Worm (Caenorhabditis elegans): ENCODE results near the gene F28G4.3.

Gene F28G4.3

DNA sequence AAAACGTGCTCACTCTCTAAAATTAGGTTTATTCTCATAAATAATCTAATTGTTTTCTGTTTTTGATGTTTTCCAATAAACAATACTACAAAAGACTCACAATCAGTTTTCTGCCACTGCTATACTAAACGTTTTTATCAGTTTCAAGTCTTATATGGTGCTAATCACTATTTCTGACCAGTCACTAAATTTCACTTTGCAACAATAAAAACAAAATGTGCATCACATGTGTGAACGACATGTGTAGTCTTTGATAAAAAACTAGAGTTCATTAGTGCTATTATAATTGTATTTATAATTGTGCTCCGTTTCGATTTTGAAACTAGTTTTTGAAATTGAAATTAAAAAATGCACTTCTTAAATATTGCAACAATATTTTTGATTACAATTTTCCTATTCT is 9.6 kb downstream of the F28G4.3 start, which contains the start of gene cyp-37B1:
cyp-37B1 (plus strand) TSS at position 199 of the 400 bp plus-strand sequence.
- TF ChIP-seq pqm-1 (tag; optimal IDR thresholded peaks at IDR 0.05) (peak; percentile 97), elt-2 (tag; optimal IDR thresholded peaks at IDR 0.05) (peak; percentile 93), jun-1 (tag; optimal IDR thresholded peaks at IDR 0.05) (peak; percentile 10), nhr-76 (tag; optimal IDR thresholded peaks at IDR 0.05) (no peak), pha-4 (tag; optimal IDR thresholded peaks at IDR 0.05) (peak; percentile 73), eor-1 (tag; optimal IDR thresholded peaks at IDR 0.05) (no peak)

DNA sequence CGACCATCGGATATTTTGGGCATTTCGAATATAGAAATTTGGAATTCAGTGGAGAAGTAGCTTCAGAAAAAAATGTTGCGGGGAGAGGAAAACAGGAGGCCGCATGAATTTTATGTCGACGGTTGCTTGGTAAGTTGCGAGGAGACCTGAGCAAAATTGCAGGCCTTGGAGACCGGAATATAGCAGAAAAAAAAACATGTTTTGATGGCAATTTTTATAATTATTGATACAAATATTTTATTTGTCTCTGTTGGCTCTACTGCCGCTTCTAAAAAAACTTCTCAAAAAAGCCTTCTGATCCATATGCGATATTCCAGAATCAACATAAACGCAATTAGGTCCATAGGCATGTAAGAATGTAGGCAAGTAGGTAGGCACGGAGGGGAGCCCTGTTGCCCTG is 12.2 kb downstream of the F28G4.3 start, which contains the start of gene pacl-1:
pacl-1 (minus strand) TSS at position 101 of the 400 bp plus-strand sequence.
- TF ChIP-seq ceh-9 (tag; optimal IDR thresholded peaks at IDR 0.05), result no peak
- no peak for TF ChIP-seq ceh-82 (tag; optimal IDR thresholded peaks at IDR 0.05)
- no peak for TF ChIP-seq ama-1 (optimal IDR thresholded peaks at IDR 0.05)
- TF ChIP-seq fos-1 (tag; optimal IDR thresholded peaks at IDR 0.05), result no peak
- no peak for TF ChIP-seq nhr-28 (tag; optimal IDR thresholded peaks at IDR 0.05)
- no peak for TF ChIP-seq elt-3 (tag; optimal IDR thresholded peaks at IDR 0.05)
- TF ChIP-seq nfya-1 (tag; optimal IDR thresholded peaks at IDR 0.05; ENCODE audit: insufficient read depth), result no peak
- no peak for TF ChIP-seq elt-2 (tag; optimal IDR thresholded peaks at IDR 0.05)
- no peak for TF ChIP-seq jun-1 (tag; optimal IDR thresholded peaks at IDR 0.05)
- TF ChIP-seq ZK546.5 (tag; optimal IDR thresholded peaks at IDR 0.05), result no peak
- TF ChIP-seq nhr-23 (tag; optimal IDR thresholded peaks at IDR 0.05), result no peak
- TF ChIP-seq nhr-43 (tag; optimal IDR thresholded peaks at IDR 0.05; ENCODE audit: poor library complexity, severe bottlenecking), result no peak
- TF ChIP-seq R02D3.7 (tag; optimal IDR thresholded peaks at IDR 0.05), result no peak
- TF ChIP-seq ztf-4 (tag; optimal IDR thresholded peaks at IDR 0.05), result no peak
- TF ChIP-seq snpc-4 (tag; optimal IDR thresholded peaks at IDR 0.05), result no peak
- no peak for TF ChIP-seq eor-1 (tag; optimal IDR thresholded peaks at IDR 0.05)
- no peak for TF ChIP-seq nhr-11 (tag; optimal IDR thresholded peaks at IDR 0.05)
- TF ChIP-seq tbx-2 (tag; optimal IDR thresholded peaks at IDR 0.05), result no peak

DNA sequence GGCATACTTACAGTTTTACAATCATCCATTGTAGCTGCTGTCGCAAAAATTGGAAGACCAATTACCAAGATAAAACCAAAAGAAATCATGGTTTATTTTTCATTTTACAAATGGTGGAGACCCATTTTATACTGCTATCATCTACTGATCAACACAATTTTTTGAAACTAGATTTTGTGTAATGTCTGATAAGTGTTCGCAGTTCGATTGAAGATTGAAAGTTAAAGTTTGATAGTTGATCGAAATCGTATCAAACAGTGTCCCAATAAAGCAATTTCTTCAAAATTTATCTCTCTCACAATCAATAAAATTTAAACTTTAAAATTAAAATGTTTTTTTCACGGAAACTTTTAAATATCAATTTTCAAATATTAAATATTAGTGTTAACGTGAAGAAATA is 16.4 kb downstream of the F28G4.3 start, which contains the start of gene T13F3.6:
T13F3.6 (minus strand) TSS at position 101 of the 400 bp plus-strand sequence.
- TF ChIP-seq nhr-25 (tag; optimal IDR thresholded peaks at IDR 0.05), result no peak
- no peak for TF ChIP-seq fos-1 (tag; optimal IDR thresholded peaks at IDR 0.05)
- no peak for TF ChIP-seq nhr-67 (tag; optimal IDR thresholded peaks at IDR 0.05)
- no peak for TF ChIP-seq egl-5 (tag; optimal IDR thresholded peaks at IDR 0.05)
- no peak for TF ChIP-seq nhr-43 (tag; optimal IDR thresholded peaks at IDR 0.05; ENCODE audit: poor library complexity, severe bottlenecking)
- TF ChIP-seq tbx-2 (tag; optimal IDR thresholded peaks at IDR 0.05), result no peak

DNA sequence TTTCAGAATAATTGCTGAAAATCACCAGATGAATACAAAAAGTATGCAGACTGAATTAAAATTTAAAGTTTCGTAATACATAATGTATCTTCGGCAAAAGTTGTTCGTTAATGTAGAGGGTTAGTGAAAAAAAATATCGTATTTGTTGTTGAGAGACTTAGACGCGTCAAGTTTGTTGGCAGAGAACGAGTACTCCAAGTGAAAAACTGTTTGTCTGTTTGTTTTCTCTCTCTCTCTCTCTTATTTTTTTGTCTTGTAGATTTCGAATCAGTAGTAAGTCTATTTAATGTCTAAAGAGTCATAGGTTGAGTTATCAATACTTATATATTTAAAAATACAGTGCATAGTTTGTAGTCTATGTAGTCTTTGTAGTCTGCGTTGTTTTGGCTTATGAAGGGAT is 18.0 kb downstream of the F28G4.3 start, which contains the start of the genes fbxa-2 and T13F3.8:
fbxa-2 (minus strand) TSS at position 101 of the 400 bp plus-strand sequence.
T13F3.8 (plus strand) TSS at position 245 of the 400 bp plus-strand sequence.
- TF ChIP-seq pha-4 (tag; optimal IDR thresholded peaks at IDR 0.05) (peak; percentile 38), sea-2 (GFP tag; optimal IDR thresholded peaks at IDR 0.05) (no peak), fkh-10 (GFP tag; optimal IDR thresholded peaks at IDR 0.05) (no peak), ceh-28 (tag; optimal IDR thresholded peaks at IDR 0.05) (no peak)

ce11 chrV:16266514-16266913 is 21.0 kb downstream of the F28G4.3 start, which contains the start of gene T13F3.4:
TSS of gene T13F3.4 (minus strand) at chrV:16266614.
- no peak for TF ChIP-seq ZK546.5 (tag; optimal IDR thresholded peaks at IDR 0.05)
- TF ChIP-seq ceh-82 (tag; optimal IDR thresholded peaks at IDR 0.05), result no peak
- TF ChIP-seq skn-1 (tag; optimal IDR thresholded peaks at IDR 0.05), result no peak

- TF ChIP-seq jun-1 (tag; optimal IDR thresholded peaks at IDR 0.05), result no peak
- TF ChIP-seq elt-1 (tag; optimal IDR thresholded peaks at IDR 0.05), result no peak
- no peak for TF ChIP-seq ceh-16 (tag; optimal IDR thresholded peaks at IDR 0.05)
- TF ChIP-seq egl-27 (tag; optimal IDR thresholded peaks at IDR 0.05), result no peak
- TF ChIP-seq ZK546.5 (tag; optimal IDR thresholded peaks at IDR 0.05), result no peak
- no peak for TF ChIP-seq ztf-11 (tag; optimal IDR thresholded peaks at IDR 0.05)
- TF ChIP-seq nhr-237 (tag; optimal IDR thresholded peaks at IDR 0.05), result no peak
- TF ChIP-seq nhr-76 (tag; optimal IDR thresholded peaks at IDR 0.05), result no peak
Measured at ce11 chrV:16259684-16260083, 27.8 kb downstream of the F28G4.3 start, which contains the start of gene nhr-127. TSS of gene nhr-127 (plus strand) at chrV:16259984.

Data from whole organism, L3 larva.